Fruit fly (Drosophila melanogaster) whole organism, larva: ENCODE data around the gene CG16700.

Experiments used
- noc ChIP-seq: fragments of 200-800 bp; sonication (Bioruptor generic); optimal IDR thresholded peaks from 3 replicates; lab custom pipeline; 2019; ENCODE audit warnings: missing biosample characterization, mild to moderate bottlenecking, missing genetic modification characterization, moderate library complexity

CG16700 gene

DNA sequence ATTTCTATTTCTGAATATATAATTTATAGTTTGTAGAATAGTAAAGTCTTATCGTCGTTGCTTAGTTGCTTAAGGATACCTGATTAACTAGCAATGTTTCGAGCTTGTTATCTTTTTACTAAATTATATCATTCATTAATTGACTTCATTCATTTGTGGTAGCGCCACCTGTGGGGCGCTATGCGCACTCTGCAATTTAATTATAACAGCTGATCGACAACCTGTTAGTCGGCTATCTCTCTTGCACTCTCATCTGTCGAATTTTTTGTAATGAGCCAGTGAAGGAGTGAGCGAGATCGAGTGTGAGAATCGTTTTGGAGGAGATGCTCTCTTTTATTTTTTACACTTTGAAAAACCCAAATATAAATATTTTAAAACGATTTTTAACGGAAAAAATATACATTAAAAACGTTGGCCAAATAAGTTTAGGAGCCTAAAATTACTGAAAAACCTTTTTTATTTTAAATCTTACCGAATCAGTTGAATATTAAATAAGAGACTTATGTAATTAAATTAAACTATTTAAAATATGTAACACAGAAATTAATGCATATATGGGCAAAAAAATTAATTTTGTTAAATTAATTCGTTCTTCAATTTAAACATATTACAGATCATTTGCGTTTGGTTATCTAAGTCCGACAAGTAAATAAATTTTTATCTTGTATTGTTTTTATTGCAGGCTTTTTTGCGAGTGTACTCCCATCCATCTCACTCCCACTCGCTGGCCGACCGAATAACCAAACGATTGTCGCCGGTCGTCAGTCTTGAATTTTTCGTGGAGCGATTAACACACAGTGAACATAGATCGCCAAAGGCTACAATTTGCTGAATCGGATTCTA lies at the start of gene CG16700, which contains the start of gene CG4991:
TSS of gene CG16700 (plus strand) at position 793 of the 843 bp plus-strand sequence.
TSS of gene CG4991 (plus strand) at position 793 of the 843 bp plus-strand sequence.
- TF ChIP-seq noc (tag; lab: Kevin White, UChicago), result peak; percentile 89

DNA sequence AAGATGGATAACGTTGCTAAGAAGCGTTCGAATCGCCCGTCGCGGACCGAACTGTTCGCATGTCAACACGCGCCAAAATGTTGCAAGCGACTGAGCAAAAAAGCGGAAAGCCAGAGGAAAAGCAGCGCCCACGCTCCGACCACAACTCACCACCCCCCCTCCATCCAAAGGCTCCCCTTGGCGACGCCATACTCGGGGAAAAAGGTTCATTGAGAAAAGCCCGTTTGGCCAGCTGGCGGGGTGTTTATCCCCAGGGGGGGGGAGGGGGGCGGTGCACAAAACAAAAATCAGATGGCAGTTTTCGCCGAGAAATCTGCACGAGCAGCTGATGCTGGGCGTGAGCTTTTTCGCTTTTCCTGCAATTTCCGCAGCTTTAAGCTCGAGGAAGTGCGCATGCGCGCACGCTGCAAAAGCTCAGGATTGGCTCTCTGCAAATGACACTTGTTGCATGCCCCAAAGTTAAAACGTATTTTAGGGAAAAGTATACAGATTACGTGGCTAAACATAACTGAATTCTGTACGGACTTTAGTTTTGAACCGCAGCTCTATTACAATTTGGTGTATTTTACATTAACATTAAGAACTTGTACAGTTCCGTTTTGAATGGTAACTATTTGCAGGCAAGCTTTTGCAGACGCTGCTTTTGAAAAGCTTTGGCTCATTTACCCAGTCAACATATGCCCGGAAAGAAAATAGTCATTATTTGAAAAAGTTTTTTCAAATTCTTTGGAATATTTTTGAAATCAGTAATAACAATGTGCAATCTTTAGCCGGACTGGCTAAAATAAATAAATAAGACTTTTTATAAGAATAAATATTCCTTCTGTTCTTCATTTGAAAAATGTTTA lies 43.7 kb upstream of the CG16700 start:
- TF ChIP-seq noc (tag; lab: Kevin White, UChicago), result no peak

DNA sequence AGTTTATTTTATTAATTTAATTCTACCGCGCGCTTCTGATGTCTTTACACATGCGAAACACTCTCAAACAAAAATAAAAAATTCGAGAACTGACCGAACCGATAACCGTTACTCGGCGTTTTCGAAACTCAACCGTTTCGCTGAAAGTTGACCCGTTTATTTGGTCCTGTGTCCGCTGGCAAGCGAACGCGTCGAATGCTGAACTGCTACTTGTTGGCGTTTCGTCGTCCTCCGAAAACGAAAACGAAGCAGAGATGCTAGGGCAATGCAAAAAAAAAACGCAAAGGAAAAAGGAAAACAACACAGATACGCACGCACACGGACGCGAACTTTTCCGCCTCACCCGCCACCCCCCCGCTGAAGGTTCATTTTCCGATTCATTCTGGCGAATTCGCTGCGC lies 25.0 kb upstream of the CG16700 start, which contains the start of gene CG45002:
TSS of gene CG45002 (minus strand) at position 101 of the 400 bp plus-strand sequence.
- TF ChIP-seq noc (tag; lab: Kevin White, UChicago), result no peak

DNA sequence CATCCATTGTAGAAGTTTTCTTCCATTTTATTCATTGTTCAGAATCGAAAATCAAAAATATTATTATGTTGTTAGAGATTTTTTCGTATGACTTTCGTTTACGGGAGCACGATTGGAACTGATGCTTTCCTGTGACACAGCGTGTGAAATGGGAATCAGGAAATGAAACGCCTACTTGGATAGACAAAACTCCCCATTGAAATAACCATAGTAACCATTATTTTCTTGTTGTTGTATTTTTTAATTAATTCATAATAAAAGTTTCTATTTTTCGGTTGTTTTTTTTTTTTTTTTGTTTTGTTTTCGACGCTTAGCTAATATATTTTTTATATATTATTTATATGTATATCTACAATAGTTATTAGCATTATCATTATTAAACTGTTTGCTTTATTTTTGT lies 23.2 kb upstream of the CG16700 start, which contains the start of gene CG43077:
TSS of gene CG43077 (minus strand) at position 101 of the 400 bp plus-strand sequence.
- no peak for TF ChIP-seq noc (tag; lab: Kevin White, UChicago)

DNA sequence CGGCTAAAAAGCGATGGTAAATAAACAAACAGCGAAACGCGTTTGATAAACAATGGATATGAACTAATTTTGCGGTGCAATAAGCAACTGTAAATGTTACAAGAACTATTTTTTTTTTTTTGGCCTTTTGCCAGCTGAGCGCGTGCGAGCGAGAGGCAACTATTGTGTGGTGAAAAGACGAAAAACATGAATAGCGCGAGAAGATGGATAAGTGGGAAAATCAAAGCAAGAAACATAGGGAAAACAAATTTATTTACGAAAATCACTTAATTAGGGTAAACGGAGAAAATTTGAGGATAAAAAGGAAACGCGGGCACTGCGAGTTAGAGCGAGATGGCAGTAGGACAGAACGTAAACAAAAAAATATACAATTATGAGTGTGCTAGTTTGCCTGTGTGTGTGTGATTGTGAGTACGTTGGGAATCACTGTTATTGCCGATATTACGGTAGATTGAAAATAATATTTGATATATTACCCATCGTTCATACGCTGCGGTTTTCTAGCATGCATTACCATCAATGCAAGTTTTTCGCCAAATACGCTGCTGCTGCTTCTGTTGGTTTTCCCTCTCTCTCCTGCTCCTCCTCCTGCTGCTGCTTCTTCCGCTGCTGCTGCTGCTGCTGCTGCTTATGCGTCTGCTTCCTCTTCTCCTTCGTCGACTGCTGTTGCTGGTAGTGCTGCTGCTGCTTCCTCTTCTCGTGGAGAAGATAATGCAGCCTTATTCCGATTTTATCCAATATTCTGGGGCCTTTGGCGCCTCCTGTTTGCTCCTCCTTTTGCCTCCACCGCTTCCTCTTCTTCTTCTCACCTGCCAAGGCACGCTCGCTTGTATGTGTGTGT lies 15.0 kb upstream of the CG16700 start:
- TF ChIP-seq noc (tag; lab: Kevin White, UChicago), result no peak

DNA sequence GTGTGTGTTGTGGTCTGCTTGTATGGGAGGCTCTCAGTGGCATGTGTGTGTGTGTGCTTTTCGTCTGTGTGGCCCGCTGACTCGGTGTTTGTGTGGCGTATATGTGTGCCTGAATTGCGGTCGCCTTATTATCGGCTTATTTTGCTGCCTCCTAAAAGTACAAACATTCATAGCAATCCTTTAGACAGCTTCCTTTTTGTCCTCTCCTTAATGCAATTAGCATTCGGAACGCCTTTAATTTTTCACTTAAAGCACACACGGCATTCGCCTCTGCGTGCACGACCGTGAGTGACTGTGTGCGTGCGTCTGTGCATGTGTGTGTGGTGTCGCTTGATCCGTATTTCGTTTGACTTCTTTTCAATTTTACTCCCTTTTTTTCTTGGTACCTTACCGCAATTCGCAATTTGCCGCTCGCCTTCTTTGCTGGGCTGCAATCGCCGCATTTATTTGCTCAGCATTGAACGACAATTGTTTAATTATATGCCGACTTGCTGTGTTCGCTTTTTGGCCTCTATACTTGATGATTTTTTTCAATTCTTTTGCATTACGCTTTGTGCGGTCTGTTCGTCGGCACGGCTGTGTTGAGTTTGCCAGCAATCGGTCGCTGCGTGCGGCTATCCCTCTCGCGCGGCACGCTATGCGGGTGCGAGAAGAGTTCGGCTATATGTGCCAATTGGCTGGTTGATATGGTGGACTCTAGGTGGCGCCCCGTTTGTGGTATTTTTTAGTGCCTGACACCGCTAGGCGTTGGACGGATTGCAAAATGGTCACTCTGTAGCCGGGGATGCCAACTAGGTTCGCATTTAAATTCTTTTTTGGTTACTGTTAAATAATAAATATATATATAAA lies 14.1 kb upstream of the CG16700 start, which contains the start of gene wcy:
TSS of gene wcy (minus strand) at position 608 of the 849 bp plus-strand sequence.
- no peak for TF ChIP-seq noc (tag; lab: Kevin White, UChicago)

DNA sequence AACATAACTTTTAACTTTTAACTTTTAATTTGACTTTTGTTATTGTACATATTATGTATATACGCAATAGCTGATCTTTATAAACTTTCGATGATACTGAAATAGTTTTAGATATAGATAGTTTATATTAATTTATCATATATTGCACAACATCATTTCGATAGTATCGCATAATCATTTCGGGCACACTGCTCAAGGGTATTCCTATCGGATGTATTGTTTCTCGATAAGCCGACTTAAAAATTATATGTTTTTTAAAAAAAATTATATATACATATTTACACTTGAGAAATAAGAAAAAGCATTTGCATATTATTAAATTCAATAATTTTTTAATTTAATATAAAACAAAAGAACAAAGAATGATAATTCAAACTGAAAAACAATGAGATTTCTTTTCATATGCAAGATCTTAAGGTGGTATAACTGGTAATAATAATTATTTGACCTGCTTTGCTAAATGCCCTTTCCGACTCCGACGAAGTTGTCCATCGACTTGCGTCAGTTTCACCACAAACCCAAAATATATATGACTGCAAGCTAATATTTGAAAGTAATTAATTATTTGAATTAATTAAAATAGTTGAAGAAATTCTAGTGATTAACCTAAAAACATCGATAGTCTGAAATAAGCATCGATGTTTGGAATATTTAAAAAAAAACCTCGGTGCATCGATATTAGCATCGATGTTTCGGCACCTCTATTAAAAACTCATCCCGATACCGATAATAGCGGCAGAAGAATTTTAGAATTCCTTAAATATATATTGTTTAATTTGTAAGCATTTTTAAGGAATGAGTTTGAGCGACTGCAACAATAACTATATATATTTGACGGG lies 13.3 kb upstream of the CG16700 start, which contains the start of gene CG4949:
TSS of gene CG4949 (plus strand) at position 698 of the 839 bp plus-strand sequence.
- TF ChIP-seq noc (tag; lab: Kevin White, UChicago), result no peak

DNA sequence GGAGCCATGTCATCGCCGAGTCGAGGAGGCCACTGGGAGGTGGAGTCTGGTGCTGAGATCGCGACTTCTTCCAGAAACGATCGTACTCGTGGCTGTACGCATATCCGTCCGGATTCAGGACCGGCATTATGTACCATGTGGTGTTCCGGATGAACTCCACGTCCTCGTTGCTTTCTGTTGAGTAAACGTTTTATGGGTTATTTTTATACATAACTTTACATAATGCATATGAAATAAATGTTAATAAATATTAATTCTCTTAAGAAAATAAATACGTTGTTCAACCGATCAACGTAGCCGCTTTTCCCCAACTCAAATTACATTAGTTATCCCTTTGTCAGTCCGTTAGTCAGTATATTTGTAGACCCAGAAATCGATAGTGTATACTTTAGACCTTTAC lies 10.5 kb upstream of the CG16700 start, which contains the start of gene CG4955:
TSS of gene CG4955 (plus strand) at position 301 of the 400 bp plus-strand sequence.
- no peak for TF ChIP-seq noc (tag; lab: Kevin White, UChicago)

DNA sequence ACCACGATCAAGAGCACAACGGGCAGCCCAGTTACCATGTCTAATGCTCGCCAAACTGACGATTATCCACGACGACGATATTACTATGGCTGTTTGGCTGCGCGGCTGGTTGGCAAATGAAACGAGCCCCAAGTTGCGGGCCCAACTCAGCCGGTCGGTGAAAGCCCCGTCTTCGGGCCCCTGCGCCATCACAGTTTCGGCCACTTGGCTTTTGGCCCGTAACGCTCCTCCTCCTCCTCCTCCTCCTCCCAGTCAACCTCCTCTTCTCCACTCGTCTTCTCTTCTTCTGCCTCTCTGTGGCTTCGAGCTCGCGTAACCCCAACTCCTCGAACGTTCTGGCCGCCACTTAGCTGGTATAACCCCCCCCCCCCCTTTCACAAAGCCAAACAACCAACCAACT lies 4.1 kb upstream of the CG16700 start, which contains the start of gene CG8945:
TSS of gene CG8945 (minus strand) at position 101 of the 400 bp plus-strand sequence.
- TF ChIP-seq noc (tag; lab: Kevin White, UChicago), result no peak

DNA sequence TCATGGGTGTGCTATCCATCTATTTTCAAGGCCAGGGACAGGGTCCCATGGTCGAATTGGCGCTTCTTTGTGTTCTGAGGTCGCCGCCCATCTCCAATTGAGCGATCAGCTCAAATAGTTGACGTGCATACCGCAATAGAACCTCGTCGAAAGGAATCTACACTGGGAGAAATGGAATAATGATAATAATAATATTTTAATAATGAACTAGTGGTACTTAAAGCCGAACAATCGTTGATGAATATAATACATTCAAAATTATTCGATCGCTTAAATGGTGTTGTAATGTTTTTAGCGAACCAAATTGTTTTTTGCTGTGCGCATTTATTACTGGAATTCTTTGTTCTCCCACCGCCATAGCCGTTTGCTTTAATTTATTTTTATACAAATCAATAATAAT lies 1.1 kb upstream of the CG16700 start:
- no peak for TF ChIP-seq noc (tag; lab: Kevin White, UChicago)

DNA sequence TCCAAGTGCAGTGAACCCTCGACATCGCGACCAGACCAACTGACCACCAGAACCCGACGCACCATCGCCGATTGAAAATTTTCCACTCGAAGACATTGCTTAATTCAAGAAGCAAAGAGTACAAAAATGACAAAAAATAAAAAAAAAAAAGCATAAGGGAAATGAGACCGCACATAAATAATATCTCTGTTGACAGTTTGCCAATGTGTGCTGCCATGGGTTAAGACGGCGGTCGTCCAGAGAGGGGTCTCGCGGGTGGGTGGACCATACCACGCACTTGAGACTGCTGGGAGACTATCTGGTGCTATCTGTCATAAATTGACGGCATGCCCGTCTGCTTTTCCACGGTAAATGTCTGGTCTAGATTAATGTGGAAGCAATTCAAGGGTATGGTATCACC lies 1.8 kb downstream of the CG16700 start:
- no peak for TF ChIP-seq noc (tag; lab: Kevin White, UChicago)

DNA sequence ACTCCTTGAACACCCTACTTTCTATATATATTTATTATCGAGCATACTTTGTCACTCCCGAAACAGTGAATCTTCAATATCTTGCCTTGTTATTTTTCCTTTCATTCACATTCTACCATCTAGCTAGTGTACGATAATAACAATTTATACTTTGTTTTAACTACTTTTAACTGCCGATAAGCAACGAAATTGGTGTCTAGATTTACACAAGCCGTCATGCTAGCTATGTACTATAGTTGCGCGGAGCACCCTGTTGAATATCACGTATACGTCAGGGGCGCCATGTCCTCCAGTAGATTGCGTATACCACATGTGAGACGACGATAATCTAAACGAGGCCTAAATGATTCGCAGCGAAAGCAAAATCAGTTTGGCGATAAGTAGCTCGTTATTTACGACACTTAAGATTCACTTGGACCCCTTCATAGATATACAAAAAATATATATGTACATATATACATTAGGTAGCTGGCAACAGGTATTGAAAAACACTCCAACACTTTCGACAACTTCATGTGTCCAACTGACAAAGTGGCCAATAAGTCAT lies 2.3 kb downstream of the CG16700 start:
- TF ChIP-seq noc (tag; lab: Kevin White, UChicago), result peak; percentile 64

DNA sequence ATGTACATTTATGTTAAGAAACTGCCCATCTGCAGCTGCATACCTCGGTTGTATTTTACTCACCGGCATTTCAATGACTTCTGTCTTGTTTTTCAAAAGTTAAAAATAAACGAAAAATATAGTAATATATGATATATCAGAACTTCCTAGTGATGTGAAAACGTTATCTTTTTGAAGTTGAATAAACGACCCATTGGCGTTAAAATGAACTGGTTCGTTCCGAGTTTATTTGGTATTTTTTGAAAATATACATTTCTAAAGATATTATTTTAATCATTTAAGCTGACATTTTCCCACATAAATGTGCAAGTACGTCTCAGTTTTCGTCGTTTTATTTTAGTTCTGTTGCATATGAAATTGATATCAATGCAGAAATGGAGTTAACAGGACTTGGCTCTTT lies 14.1 kb downstream of the CG16700 start, which contains the start of gene Arpc3B:
TSS of gene Arpc3B (minus strand) at position 146 of the 400 bp plus-strand sequence.
- no peak for TF ChIP-seq noc (tag; lab: Kevin White, UChicago)
